Fruit fly (Drosophila melanogaster) whole organism, embryonic: Measurements from ENCODE around the gene Obp19a.

ENCODE experiments used
- BtbVII ChIP-seq: fragments of 200-800 bp; sonication (Bioruptor generic); optimal IDR thresholded peaks from 3 replicates; lab custom pipeline; 2017; ENCODE audit warnings: missing biosample characterization, mild to moderate bottlenecking, missing genetic modification characterization
- Bteb2 ChIP-seq: fragments of 200-800 bp; sonication (Bioruptor generic); optimal IDR thresholded peaks from 2 replicates; lab custom pipeline; 2016; ENCODE audit warnings: missing biosample characterization, missing genetic modification characterization
- CG11093 ChIP-seq: fragments of 200-800 bp; sonication (Bioruptor generic); IDR thresholded peaks from 3 replicates; pipeline ENCODE4 v1.3.6; 2022; ENCODE audit warnings: missing biosample characterization, missing genetic modification characterization
- CG12769 ChIP-seq: fragments of 200-800 bp; sonication (Bioruptor generic); optimal IDR thresholded peaks from 2 replicates; lab custom pipeline; 2019; ENCODE audit warnings: missing biosample characterization, mild to moderate bottlenecking, missing genetic modification characterization, moderate library complexity
- CG13123 ChIP-seq: fragments of 200-800 bp; sonication (Bioruptor generic); optimal IDR thresholded peaks from 2 replicates; lab custom pipeline; 2016; ENCODE audit warnings: missing biosample characterization, missing genetic modification characterization
- CG14667 ChIP-seq: fragments of 200-800 bp; sonication (Bioruptor generic); IDR thresholded peaks from 2 replicates; pipeline ENCODE4 v1.3.6; 2022; ENCODE audit warnings: missing biosample characterization, missing genetic modification characterization
- CG14860 ChIP-seq: fragments of 200-800 bp; sonication (Bioruptor generic); IDR thresholded peaks from 3 replicates; pipeline ENCODE4 v1.3.6; 2022; ENCODE audit warnings: missing biosample characterization, missing genetic modification characterization; ENCODE audit not compliant: partially characterized antibody
- CG15514 ChIP-seq: fragments of 200-800 bp; sonication (Bioruptor generic); optimal IDR thresholded peaks from 3 replicates; lab custom pipeline; 2017; ENCODE audit warnings: missing biosample characterization, missing genetic modification characterization, mild to moderate bottlenecking, moderate library complexity, missing genetic modification reagents
- CG17359 ChIP-seq: fragments of 200-800 bp; sonication (Bioruptor generic); optimal IDR thresholded peaks from 3 replicates; lab custom pipeline; 2018; ENCODE audit warnings: missing biosample characterization, mild to moderate bottlenecking, missing genetic modification characterization, moderate library complexity
- CG2875 ChIP-seq: fragments of 200-800 bp; sonication (Bioruptor generic); optimal IDR thresholded peaks from 2 replicates; lab custom pipeline; 2017; ENCODE audit warnings: missing biosample characterization, mild to moderate bottlenecking, missing genetic modification characterization, missing genetic modification reagents
- CG33213 ChIP-seq: fragments of 200-800 bp; sonication (Bioruptor generic); optimal IDR thresholded peaks from 3 replicates; lab custom pipeline; 2016; ENCODE audit warnings: missing biosample characterization, missing genetic modification characterization
- CG34224 ChIP-seq: fragments of 200-800 bp; sonication (Bioruptor generic); IDR thresholded peaks from 3 replicates; pipeline ENCODE4 v1.3.6; 2022; ENCODE audit warnings: missing biosample characterization, missing genetic modification characterization; ENCODE audit not compliant: partially characterized antibody
- CG3995 ChIP-seq: fragments of 200-800 bp; sonication (Bioruptor generic); optimal IDR thresholded peaks from 3 replicates; lab custom pipeline; 2016; ENCODE audit warnings: missing biosample characterization, missing genetic modification characterization
- CG6175 ChIP-seq: fragments of 200-800 bp; sonication (Bioruptor generic); IDR thresholded peaks from 3 replicates; pipeline ENCODE4 v1.3.6; 2022; ENCODE audit warnings: missing biosample characterization, missing genetic modification characterization
- CG6254 ChIP-seq: fragments of 200-800 bp; sonication (Bioruptor generic); optimal IDR thresholded peaks from 3 replicates; lab custom pipeline; 2017; ENCODE audit warnings: mild to moderate bottlenecking, missing biosample characterization, missing genetic modification reagents, missing genetic modification characterization
- CG7271 ChIP-seq: fragments of 200-800 bp; sonication (Bioruptor generic); optimal IDR thresholded peaks from 2 replicates; lab custom pipeline; 2018; ENCODE audit warnings: missing biosample characterization, mild to moderate bottlenecking, missing genetic modification characterization, moderate library complexity
- CG7556 ChIP-seq: fragments of 200-800 bp; sonication (Bioruptor generic); optimal IDR thresholded peaks from 2 replicates; lab custom pipeline; 2017; ENCODE audit warnings: missing biosample characterization, mild to moderate bottlenecking, missing genetic modification characterization
- CG8089 ChIP-seq: fragments of 200-800 bp; sonication (Bioruptor generic); optimal IDR thresholded peaks from 3 replicates; lab custom pipeline; 2016; ENCODE audit warnings: missing biosample characterization, missing genetic modification characterization
- CG8290 ChIP-seq, 3 experiments: fragments of 200-800 bp; sonication (Bioruptor generic); optimal IDR thresholded peaks; 2 replicates each; lab custom pipeline; 2016 to 2019; ENCODE audit warnings: missing biosample characterization in 3 of 3, missing genetic modification characterization in 3 of 3, mild to moderate bottlenecking in 2 of 3, moderate library complexity in 1 of 3
- CG9215 ChIP-seq: fragments of 200-800 bp; sonication (Bioruptor generic); IDR thresholded peaks from 2 replicates; pipeline ENCODE4 v1.3.6; 2022; ENCODE audit warnings: missing biosample characterization, missing genetic modification characterization
- CG9437 ChIP-seq: fragments of 200-800 bp; sonication (Bioruptor generic); optimal IDR thresholded peaks from 2 replicates; lab custom pipeline; 2018; ENCODE audit warnings: missing biosample characterization, mild to moderate bottlenecking, missing genetic modification characterization
- CHES-1-like ChIP-seq: fragments of 200-800 bp; sonication (Bioruptor generic); optimal IDR thresholded peaks from 2 replicates; lab custom pipeline; 2016; ENCODE audit warnings: missing biosample characterization, missing genetic modification characterization
- HLH4C ChIP-seq: fragments of 200-800 bp; sonication (Bioruptor generic); IDR thresholded peaks from 3 replicates; pipeline ENCODE4 v1.3.6; 2022; ENCODE audit warnings: missing biosample characterization, missing genetic modification characterization; ENCODE audit not compliant: partially characterized antibody
- Hey ChIP-seq: fragments of 200-800 bp; sonication (Bioruptor generic); optimal IDR thresholded peaks from 3 replicates; lab custom pipeline; 2018; ENCODE audit warnings: missing biosample characterization, mild to moderate bottlenecking, missing genetic modification characterization
- Myb ChIP-seq: fragments of 200-800 bp; sonication (Bioruptor generic); optimal IDR thresholded peaks from 2 replicates; lab custom pipeline; 2016; ENCODE audit warnings: missing biosample characterization, missing genetic modification characterization
- Ptx1 ChIP-seq: fragments of 200-800 bp; sonication (Bioruptor generic); IDR thresholded peaks from 2 replicates; pipeline ENCODE4 v1.3.6; 2022; ENCODE audit warnings: missing biosample characterization, missing genetic modification characterization
- ash1 ChIP-seq: fragments of 200-800 bp; sonication (Bioruptor generic); optimal IDR thresholded peaks from 2 replicates; lab custom pipeline; 2018; ENCODE audit warnings: missing biosample characterization, mild to moderate bottlenecking, missing genetic modification characterization
- bbx ChIP-seq: fragments of 200-800 bp; sonication (Bioruptor generic); IDR thresholded peaks from 2 replicates; pipeline ENCODE4 v1.3.6; 2022; ENCODE audit warnings: missing biosample characterization, missing genetic modification characterization; ENCODE audit not compliant: partially characterized antibody
- bowl ChIP-seq: fragments of 200-800 bp; sonication (Bioruptor generic); IDR thresholded peaks from 2 replicates; pipeline ENCODE4 v1.3.6; 2022; ENCODE audit warnings: missing biosample characterization, missing genetic modification characterization
- cas ChIP-seq: fragments of 200-800 bp; sonication (Bioruptor generic); IDR thresholded peaks from 2 replicates; pipeline ENCODE4 v1.3.6; 2022; ENCODE audit warnings: missing biosample characterization, missing genetic modification characterization
- chm ChIP-seq: fragments of 200-800 bp; sonication (Bioruptor generic); IDR thresholded peaks from 2 replicates; pipeline ENCODE4 v1.3.6; 2022; ENCODE audit warnings: missing biosample characterization, missing genetic modification characterization
- chn ChIP-seq: fragments of 200-800 bp; sonication (Bioruptor generic); optimal IDR thresholded peaks from 2 replicates; lab custom pipeline; 2016; ENCODE audit warnings: missing biosample characterization, missing genetic modification characterization
- ham ChIP-seq: fragments of 200-800 bp; sonication (Bioruptor generic); IDR thresholded peaks from 2 replicates; pipeline ENCODE4 v1.3.6; 2022; ENCODE audit warnings: missing biosample characterization, missing genetic modification characterization
- jing ChIP-seq: fragments of 200-800 bp; sonication (Bioruptor generic); optimal IDR thresholded peaks from 2 replicates; lab custom pipeline; 2018; ENCODE audit warnings: missing biosample characterization, mild to moderate bottlenecking, missing genetic modification characterization
- ken ChIP-seq: fragments of 200-800 bp; sonication (Bioruptor generic); IDR thresholded peaks from 3 replicates; pipeline ENCODE4 v1.3.6; 2022; ENCODE audit warnings: missing biosample characterization, missing genetic modification characterization
- pan ChIP-seq, 4 experiments: fragments of >200 bp in 3 of 4; fragments of 200-800 bp in 1 of 4; sonication (Bioruptor generic) in 1 of 4; optimal IDR thresholded peaks in 3 of 4; IDR thresholded peaks in 1 of 4; 2 replicates each; pipeline versions ENCODE4 v1.3.6 to Lab custom; 2017 to 2022; ENCODE audit warnings: missing biosample characterization in 2 of 4, missing genetic modification characterization in 2 of 4, mixed read lengths in 1 of 4
- peb ChIP-seq: fragments of 200-800 bp; sonication (Bioruptor generic); IDR thresholded peaks from 2 replicates; pipeline ENCODE4 v1.3.6; 2022; ENCODE audit warnings: missing biosample characterization, missing genetic modification characterization
- phol ChIP-seq: fragments of 200-800 bp; sonication (Bioruptor generic); optimal IDR thresholded peaks from 3 replicates; lab custom pipeline; 2018; ENCODE audit warnings: missing biosample characterization, mild to moderate bottlenecking, missing genetic modification characterization, moderate library complexity
- prd ChIP-seq, 3 experiments: fragments of >200 bp in 2 of 3; fragments of 200-800 bp in 1 of 3; sonication (Bioruptor generic) in 1 of 3; optimal IDR thresholded peaks in 2 of 3; IDR thresholded peaks in 1 of 3; 2 replicates in 2 of 3; 3 replicates in 1 of 3; pipeline versions ENCODE4 v1.3.6 to Lab custom; 2017 to 2022; ENCODE audit warnings: missing biosample characterization in 1 of 3, missing genetic modification characterization in 1 of 3
- psq ChIP-seq: fragments of 200-800 bp; sonication (Bioruptor generic); optimal IDR thresholded peaks from 2 replicates; lab custom pipeline; 2017; ENCODE audit warnings: missing biosample characterization, missing genetic modification characterization
- sens-2 ChIP-seq: fragments of 200-800 bp; sonication (Bioruptor generic); IDR thresholded peaks from 2 replicates; pipeline ENCODE4 v1.3.6; 2022; ENCODE audit warnings: missing biosample characterization, missing genetic modification characterization
- sisA ChIP-seq: fragments of 200-800 bp; sonication (Bioruptor generic); IDR thresholded peaks from 2 replicates; pipeline ENCODE4 v1.3.6; 2022; ENCODE audit warnings: missing biosample characterization, missing genetic modification characterization
- slbo ChIP-seq: fragments of 200-800 bp; sonication (Bioruptor generic); IDR thresholded peaks from 2 replicates; pipeline ENCODE4 v1.3.6; 2022; ENCODE audit warnings: missing biosample characterization, missing genetic modification characterization
- tna ChIP-seq: fragments of 200-800 bp; sonication (Bioruptor generic); IDR thresholded peaks from 2 replicates; pipeline ENCODE4 v1.3.6; 2022; ENCODE audit warnings: missing biosample characterization, missing genetic modification characterization; ENCODE audit not compliant: partially characterized antibody
- toy ChIP-seq: fragments of 200-800 bp; sonication (Bioruptor generic); IDR thresholded peaks from 2 replicates; pipeline ENCODE4 v1.3.6; 2022; ENCODE audit warnings: missing biosample characterization, missing genetic modification characterization
- unc-4 ChIP-seq: fragments of 200-800 bp; sonication (Bioruptor generic); IDR thresholded peaks from 2 replicates; pipeline ENCODE4 v1.3.6; 2022; ENCODE audit warnings: missing biosample characterization, missing genetic modification characterization; ENCODE audit not compliant: partially characterized antibody
- zf30C ChIP-seq: fragments of 200-800 bp; sonication (Bioruptor generic); optimal IDR thresholded peaks from 3 replicates; lab custom pipeline; 2018; ENCODE audit warnings: missing biosample characterization, mild to moderate bottlenecking, missing genetic modification characterization

Obp19a gene

dm6 chrX:20429482-20430204 is 14.1 kb downstream of the Obp19a start, which contains the start of the genes CG11710 and mal (continued):
- peak; percentile 78 for TF ChIP-seq Ptx1 (GFP tag; lab: Robert Waterston, UW)
- TF ChIP-seq peb (GFP tag; lab: Robert Waterston, UW) = peak; percentile 61; the same call in 1 of the 2 replicates
- peak; percentile 66 for TF ChIP-seq CG3995
- TF ChIP-seq unc-4 = peak; percentile 37; the same call in 1 of the 2 replicates
- TF ChIP-seq Myb (GFP tag; lab: Kevin White, UChicago) = peak; percentile 47
- no peak for TF ChIP-seq CG12769 (tag; lab: Kevin White, UChicago)
- TF ChIP-seq CG7271 (tag; lab: Kevin White, UChicago) = no peak
- TF ChIP-seq CG14860 (GFP tag; lab: Robert Waterston, UW) = peak; percentile 57; the same call in 2 of the 3 replicates
- TF ChIP-seq CG11093 (GFP tag; lab: Robert Waterston, UW) = peak; percentile 73
- peak; percentile 73 for TF ChIP-seq slbo (GFP tag; lab: Robert Waterston, UW)
- TF ChIP-seq CG7556 (GFP tag; lab: Kevin White, UChicago) = peak; percentile 74
- peak; percentile 72 for TF ChIP-seq sisA (GFP tag; lab: Robert Waterston, UW)
- TF ChIP-seq sens-2 (GFP tag; lab: Robert Waterston, UW) = peak; percentile 71; the same call in 1 of the 2 replicates
- TF ChIP-seq CG8089 (GFP tag; lab: Kevin White, UChicago) = peak; percentile 55
- no peak for TF ChIP-seq jing (GFP tag; lab: Kevin White, UChicago)
- no peak for TF ChIP-seq ash1 (GFP tag; lab: Kevin White, UChicago)
- TF ChIP-seq CG9215 = peak; percentile 79
- no peak for TF ChIP-seq psq (GFP tag; lab: Kevin White, UChicago)
- no peak for TF ChIP-seq ham
- no peak for TF ChIP-seq zf30C (GFP tag; lab: Kevin White, UChicago)
- no peak for TF ChIP-seq prd (optimal IDR thresholded peaks at IDR 0.05; lab: Kevin White, UChicago)
- TF ChIP-seq prd (GFP tag; IDR thresholded peaks at IDR 0.05; lab: Robert Waterston, UW) = peak; percentile 81
- peak; percentile 51; the same call in 1 of the 3 replicates for TF ChIP-seq HLH4C (GFP tag; lab: Robert Waterston, UW)
- TF ChIP-seq Hey (tag; lab: Kevin White, UChicago) = no peak
- no peak for TF ChIP-seq CG6254 (GFP tag; lab: Kevin White, UChicago)
- TF ChIP-seq CG17359 = peak; percentile 81
- TF ChIP-seq CG34224 (GFP tag; lab: Robert Waterston, UW) = peak; percentile 51; the same call in 1 of the 3 replicates
- peak; percentile 33; the same call in 1 of the 2 replicates for TF ChIP-seq tna (GFP tag; lab: Robert Waterston, UW)
- TF ChIP-seq CG2875 (GFP tag; lab: Kevin White, UChicago) = no peak
- TF ChIP-seq toy (GFP tag; lab: Robert Waterston, UW) = no peak
- no peak for TF ChIP-seq chm
- TF ChIP-seq CG13123 (GFP tag; lab: Kevin White, UChicago) = no peak
- TF ChIP-seq CG33213 (GFP tag; lab: Kevin White, UChicago) = peak; percentile 62
- peak; percentile 29 for TF ChIP-seq CHES-1-like (GFP tag; lab: Kevin White, UChicago)
- peak; percentile 54 for TF ChIP-seq CG15514
- peak; percentile 87 for TF ChIP-seq phol (tag; lab: Kevin White, UChicago)
- no peak for TF ChIP-seq ken
- peak; percentile 61 for TF ChIP-seq chn (GFP tag; lab: Kevin White, UChicago)
- peak; percentile 59 for TF ChIP-seq CG14667 (GFP tag; lab: Robert Waterston, UW)
- TF ChIP-seq pan (optimal IDR thresholded peaks at IDR 0.05; lab: Kevin White, UChicago) = no peak
- peak in 1 of 2 experiments; percentile 64 for TF ChIP-seq pan (GFP tag; optimal IDR thresholded peaks at IDR 0.05 in 1 of 2, IDR thresholded peaks at IDR 0.05 in 1 of 2)
- TF ChIP-seq bbx (GFP tag; lab: Robert Waterston, UW) = peak; percentile 56; the same call in 1 of the 2 replicates
- TF ChIP-seq BtbVII (GFP tag; lab: Kevin White, UChicago) = peak; percentile 78
- peak; percentile 61 for TF ChIP-seq CG9437
- TF ChIP-seq cas (GFP tag; lab: Robert Waterston, UW) = no peak
- TF ChIP-seq bowl (GFP tag; lab: Robert Waterston, UW) = no peak
- peak; percentile 47 for TF ChIP-seq Bteb2
- peak; percentile 3 for TF ChIP-seq CG8290 (GFP tag; optimal IDR thresholded peaks at IDR 0.05; lab: Kevin White, UChicago)
- no peak for TF ChIP-seq CG8290 (tag; optimal IDR thresholded peaks at IDR 0.05; lab: Kevin White, UChicago)
- TF ChIP-seq CG6175 (GFP tag; lab: Robert Waterston, UW) = no peak
